Worm (Caenorhabditis elegans) whole organism, young adult: ENCODE data around the gene mlt-9.

Experiments used
- B0019.2 ChIP-seq: fragments of 200-800 bp; sonication (Bioruptor generic); conservative IDR thresholded peaks from 2 replicates; pipeline ENCODE4 v1.3.6; 2022; ENCODE audit warnings: missing genetic modification reagents, missing genetic modification characterization, missing compliant biosample characterization
- B0261.1 ChIP-seq: sonication (generic microtip); optimal IDR thresholded peaks from 2 replicates; lab custom pipeline; 2016; ENCODE audit warnings: mild to moderate bottlenecking, missing genetic modification characterization, moderate library complexity, missing compliant biosample characterization
- B0336.3 ChIP-seq: fragments of 200-800 bp; sonication (Bioruptor generic); IDR thresholded peaks from 2 replicates; pipeline ENCODE4 v1.3.6; 2022; ENCODE audit warnings: missing genetic modification characterization, missing compliant biosample characterization
- F10E7.11 ChIP-seq: sonication (generic microtip); optimal IDR thresholded peaks from 2 replicates; lab custom pipeline; 2017; ENCODE audit warnings: mild to moderate bottlenecking, missing genetic modification characterization, moderate library complexity, missing compliant biosample characterization
- F22D6.2 ChIP-seq: sonication (generic microtip); optimal IDR thresholded peaks from 2 replicates; lab custom pipeline; 2016; ENCODE audit warnings: mild to moderate bottlenecking, missing genetic modification characterization, missing compliant biosample characterization
- F33H1.4 ChIP-seq: fragments of 200-800 bp; sonication (Bioruptor generic); IDR thresholded peaks from 2 replicates; pipeline ENCODE4 v1.3.6; 2022; ENCODE audit warnings: missing genetic modification reagents, missing genetic modification characterization, missing compliant biosample characterization
- F37B4.10 ChIP-seq: fragments of 200-800 bp; sonication (Bioruptor generic); IDR thresholded peaks from 2 replicates; pipeline ENCODE4 v1.3.6; 2022; ENCODE audit warnings: missing genetic modification characterization, missing compliant biosample characterization
- F39B2.1 ChIP-seq: fragments of 200-800 bp; sonication (Bioruptor generic); IDR thresholded peaks from 2 replicates; pipeline ENCODE4 v1.3.6; 2022; ENCODE audit warnings: missing genetic modification reagents, missing genetic modification characterization, missing compliant biosample characterization
- F57A8.1 ChIP-seq: fragments of 200-800 bp; sonication (Bioruptor generic); optimal IDR thresholded peaks from 2 replicates; lab custom pipeline; 2018; ENCODE audit warnings: mild to moderate bottlenecking, missing genetic modification characterization, moderate library complexity, missing compliant biosample characterization
- K11D2.4 ChIP-seq: fragments of 200-800 bp; sonication (Bioruptor generic); IDR thresholded peaks from 2 replicates; pipeline ENCODE4 v1.3.6; 2022; ENCODE audit warnings: missing genetic modification reagents, missing genetic modification characterization, missing compliant biosample characterization
- T26A5.8 ChIP-seq: sonication (generic microtip); optimal IDR thresholded peaks from 2 replicates; lab custom pipeline; 2016; ENCODE audit warnings: missing genetic modification characterization, missing compliant biosample characterization
- Y53F4B.3 ChIP-seq: fragments of 200-800 bp; sonication (Bioruptor generic); IDR thresholded peaks from 2 replicates; pipeline ENCODE4 v1.3.6; 2022; ENCODE audit warnings: missing genetic modification reagents, missing genetic modification characterization, missing compliant biosample characterization
- Y53G8AR.9 ChIP-seq: fragments of 200-800 bp; sonication (Bioruptor generic); conservative IDR thresholded peaks from 2 replicates; pipeline ENCODE4 v1.3.6; 2022; ENCODE audit warnings: missing genetic modification reagents, missing genetic modification characterization, missing compliant biosample characterization
- Y95B8A.8 ChIP-seq: fragments of 200-800 bp; sonication (Bioruptor generic); IDR thresholded peaks from 2 replicates; pipeline ENCODE4 v1.3.6; 2022; ENCODE audit warnings: missing genetic modification reagents, missing genetic modification characterization, missing compliant biosample characterization
- aptf-2 ChIP-seq: fragments of 200-800 bp; sonication (Bioruptor generic); conservative IDR thresholded peaks from 2 replicates; pipeline ENCODE4 v1.3.6; 2022; ENCODE audit warnings: missing genetic modification reagents, missing genetic modification characterization, missing compliant biosample characterization
- athp-1 ChIP-seq: sonication (generic microtip); optimal IDR thresholded peaks from 2 replicates; lab custom pipeline; 2017; ENCODE audit warnings: mild to moderate bottlenecking, missing genetic modification characterization, missing compliant biosample characterization
- bed-1 ChIP-seq: fragments of 200-800 bp; sonication (Bioruptor generic); IDR thresholded peaks from 2 replicates; pipeline ENCODE4 v1.3.6; 2022; ENCODE audit warnings: missing genetic modification reagents, missing genetic modification characterization, missing compliant biosample characterization
- ceh-27 ChIP-seq: fragments of 200-800 bp; sonication (Bioruptor generic); optimal IDR thresholded peaks from 2 replicates; lab custom pipeline; 2018; ENCODE audit warnings: mild to moderate bottlenecking, missing genetic modification characterization, moderate library complexity, missing compliant biosample characterization
- ceh-91 ChIP-seq: fragments of 200-800 bp; sonication (Bioruptor generic); IDR thresholded peaks from 2 replicates; pipeline ENCODE4 v1.3.6; 2022; ENCODE audit warnings: missing genetic modification reagents, missing genetic modification characterization, missing compliant biosample characterization
- ets-4 ChIP-seq: fragments of 200-800 bp; sonication (Bioruptor generic); optimal IDR thresholded peaks from 2 replicates; lab custom pipeline; 2018; ENCODE audit warnings: mild to moderate bottlenecking, missing genetic modification characterization, missing compliant biosample characterization
- let-526 ChIP-seq: fragments of 200-800 bp; sonication (Bioruptor generic); IDR thresholded peaks from 2 replicates; pipeline ENCODE4 v1.3.6; 2022; ENCODE audit warnings: missing genetic modification reagents, missing genetic modification characterization, missing compliant biosample characterization
- lsy-27 ChIP-seq: sonication (generic microtip); optimal IDR thresholded peaks from 2 replicates; lab custom pipeline; 2017; ENCODE audit warnings: missing genetic modification characterization, mild to moderate bottlenecking, missing compliant biosample characterization, antibody characterized with exemption, missing genotype, borderline replicate concordance; ENCODE audit not compliant: insufficient read depth
- madf-10 ChIP-seq: sonication (generic microtip); optimal IDR thresholded peaks from 2 replicates; lab custom pipeline; 2016; ENCODE audit warnings: mild to moderate bottlenecking, missing genetic modification characterization, missing compliant biosample characterization
- nhr-120 ChIP-seq: fragments of 200-800 bp; sonication (Bioruptor generic); IDR thresholded peaks from 2 replicates; pipeline ENCODE4 v1.3.6; 2022; ENCODE audit warnings: missing genetic modification characterization, missing compliant biosample characterization
- nhr-90 ChIP-seq: sonication (generic microtip); optimal IDR thresholded peaks from 2 replicates; lab custom pipeline; 2016; ENCODE audit warnings: missing genotype, mild to moderate bottlenecking, missing genetic modification characterization, missing compliant biosample characterization
- sea-2 ChIP-seq: fragments of 200-800 bp; sonication (Bioruptor generic); IDR thresholded peaks from 2 replicates; pipeline ENCODE4 v1.3.6; 2022; ENCODE audit warnings: missing genetic modification characterization, missing compliant biosample characterization
- snpc-3.4 ChIP-seq: sonication (generic microtip); optimal IDR thresholded peaks from 2 replicates; lab custom pipeline; 2017; ENCODE audit warnings: missing genetic modification characterization, mild to moderate bottlenecking, missing compliant biosample characterization, antibody characterized with exemption, moderate library complexity, missing genotype, missing genetic modification reagents
- tbp1 ChIP-seq: fragments of 200-800 bp; sonication (Bioruptor generic); optimal IDR thresholded peaks from 2 replicates; lab custom pipeline; 2018; ENCODE audit warnings: mild to moderate bottlenecking, missing genetic modification characterization, missing compliant biosample characterization
- tlf-1 ChIP-seq: fragments of 200-800 bp; sonication (Bioruptor generic); optimal IDR thresholded peaks from 2 replicates; lab custom pipeline; 2018; ENCODE audit warnings: mild to moderate bottlenecking, missing genetic modification characterization, missing compliant biosample characterization
- unc-62 ChIP-seq: fragments of 150-350 bp; optimal IDR thresholded peaks from 2 replicates; lab custom pipeline; 2014; ENCODE audit warnings: missing biosample characterization, missing genetic modification reagents, missing genetic modification characterization
- zfh-2 ChIP-seq: fragments of 200-800 bp; sonication (Bioruptor generic); conservative IDR thresholded peaks from 2 replicates; pipeline ENCODE4 v1.3.6; 2022; ENCODE audit warnings: missing genetic modification reagents, missing genetic modification characterization, missing compliant biosample characterization
- zim-3 ChIP-seq: sonication (generic microtip); optimal IDR thresholded peaks from 2 replicates; lab custom pipeline; 2017; ENCODE audit warnings: mild to moderate bottlenecking, missing genetic modification characterization, moderate library complexity, missing compliant biosample characterization
- ztf-18 ChIP-seq: sonication (generic microtip); optimal IDR thresholded peaks from 2 replicates; lab custom pipeline; 2016; ENCODE audit warnings: missing genotype, mild to moderate bottlenecking, missing genetic modification characterization, missing compliant biosample characterization
- ztf-28 ChIP-seq: fragments of 200-800 bp; sonication (Bioruptor generic); IDR thresholded peaks from 2 replicates; pipeline ENCODE4 v1.3.6; 2022; ENCODE audit warnings: missing genetic modification reagents, missing genetic modification characterization, missing compliant biosample characterization
- ztf-3 ChIP-seq: fragments of 200-800 bp; sonication (Bioruptor generic); optimal IDR thresholded peaks from 2 replicates; lab custom pipeline; 2018; ENCODE audit warnings: mild to moderate bottlenecking, missing genetic modification characterization, missing compliant biosample characterization

Gene mlt-9

ce11 chrX:15107747-15108252 is at the start of gene mlt-9:
Gene mlt-9 (minus strand): TSS chrX:15107797.
- TF ChIP-seq athp-1 (tag; lab: Kevin White, UChicago), result no peak
- TF ChIP-seq zfh-2 (GFP tag; lab: Robert Waterston, UW), result peak; percentile 77

ce11 chrX:15155054-15155453 is 47.5 kb upstream of the mlt-9 start:
- TF ChIP-seq aptf-2 (GFP tag; lab: Robert Waterston, UW) (no peak), zim-3 (no peak), ceh-27 (no peak), F33H1.4 (GFP tag; lab: Robert Waterston, UW) (no peak), bed-1 (GFP tag; lab: Robert Waterston, UW) (no peak), T26A5.8 (tag; lab: Kevin White, UChicago) (no peak), nhr-90 (tag; lab: Kevin White, UChicago) (no peak), Y53G8AR.9 (GFP tag; lab: Robert Waterston, UW) (no peak), lsy-27 (tag; lab: Kevin White, UChicago) (no peak), let-526 (GFP tag; lab: Robert Waterston, UW) (no peak), nhr-120 (no peak), sea-2 (GFP tag; lab: Robert Waterston, UW) (no peak), F10E7.11 (tag; lab: Kevin White, UChicago) (no peak), tlf-1 (GFP tag; lab: Kevin White, UChicago) (no peak)
- TF ChIP-seq, all 124 proteins: peak for 0

ce11 chrX:15148831-15149230 is 41.2 kb upstream of the mlt-9 start:
- TF ChIP-seq zfh-2 (GFP tag; lab: Robert Waterston, UW) (peak; percentile 50), ztf-28 (GFP tag; lab: Robert Waterston, UW) (no peak), B0019.2 (GFP tag; lab: Robert Waterston, UW) (no peak), F22D6.2 (no peak), F37B4.10 (no peak)

- TF ChIP-seq zfh-2 (GFP tag; lab: Robert Waterston, UW) (no peak), let-526 (GFP tag; lab: Robert Waterston, UW) (no peak), snpc-3.4 (tag; lab: Kevin White, UChicago) (no peak), ztf-18 (tag; lab: Kevin White, UChicago) (no peak), ceh-91 (no peak), ets-4 (GFP tag; lab: Kevin White, UChicago) (no peak), Y53F4B.3 (GFP tag; lab: Robert Waterston, UW) (no peak), T26A5.8 (tag; lab: Kevin White, UChicago) (no peak), B0261.1 (no peak), K11D2.4 (GFP tag; lab: Robert Waterston, UW) (no peak), B0336.3 (GFP tag; lab: Robert Waterston, UW) (no peak), madf-10 (tag; lab: Kevin White, UChicago) (no peak), unc-62 (GFP tag; lab: Kevin White, UChicago) (no peak), F10E7.11 (tag; lab: Kevin White, UChicago) (no peak), Y95B8A.8 (GFP tag; lab: Robert Waterston, UW) (no peak), F39B2.1 (no peak), F57A8.1 (GFP tag; lab: Kevin White, UChicago) (no peak), ztf-3 (no peak), tbp1 (no peak)
- TF ChIP-seq, all 124 proteins: peak for 0
Measured at ce11 chrX:15148389-15148788, 40.8 kb upstream of the mlt-9 start.
